Worm (Caenorhabditis elegans) whole organism, L1 larva: ENCODE data around the gene lat-1.

Experiments
- C34B4.2 ChIP-seq: sonication (generic microtip); optimal IDR thresholded peaks from 2 replicates; lab custom pipeline; 2017; ENCODE audit warnings: mild to moderate bottlenecking, missing genetic modification characterization, missing compliant biosample characterization
- aly-2 ChIP-seq: fragments of 150-350 bp; optimal IDR thresholded peaks from 2 replicates; lab custom pipeline; 2014; ENCODE audit warnings: missing biosample characterization, missing genetic modification characterization
- ama-1 ChIP-seq: fragments of 150-350 bp; optimal IDR thresholded peaks from 2 replicates; lab custom pipeline; 2014
- blmp-1 ChIP-seq: fragments of 150-350 bp; optimal IDR thresholded peaks from 2 replicates; lab custom pipeline; 2014; ENCODE audit warnings: missing biosample characterization, missing genetic modification characterization
- ceh-8 ChIP-seq: fragments of 200-800 bp; sonication (Bioruptor generic); optimal IDR thresholded peaks from 2 replicates; lab custom pipeline; 2018; ENCODE audit warnings: mild to moderate bottlenecking, missing genetic modification characterization, moderate library complexity, missing compliant biosample characterization
- ceh-82 ChIP-seq, 3 experiments: fragments of 150-350 bp in 1 of 3; sonication (generic microtip) in 2 of 3; optimal IDR thresholded peaks; 2 replicates each; lab custom pipeline; 2014 to 2017; ENCODE audit warnings: missing biosample characterization in 3 of 3, missing genetic modification characterization in 3 of 3
- ceh-90 ChIP-seq: sonication (generic microtip); optimal IDR thresholded peaks from 2 replicates; lab custom pipeline; 2016; ENCODE audit warnings: missing genetic modification characterization, missing compliant biosample characterization
- ces-1 ChIP-seq: fragments of 150-350 bp; optimal IDR thresholded peaks from 2 replicates; lab custom pipeline; 2014; ENCODE audit warnings: missing biosample characterization, missing genetic modification reagents, missing genetic modification characterization
- dsc-1 ChIP-seq: sonication (generic microtip); optimal IDR thresholded peaks from 2 replicates; lab custom pipeline; 2016; ENCODE audit warnings: mild to moderate bottlenecking, missing genetic modification characterization, missing compliant biosample characterization
- efl-3 ChIP-seq: fragments of 200-800 bp; sonication (Bioruptor generic); optimal IDR thresholded peaks from 2 replicates; lab custom pipeline; 2018; ENCODE audit warnings: mild to moderate bottlenecking, missing genetic modification characterization, missing compliant biosample characterization
- elt-2 ChIP-seq: sonication (generic microtip); optimal IDR thresholded peaks from 2 replicates; lab custom pipeline; 2016; ENCODE audit warnings: missing genetic modification characterization, mild to moderate bottlenecking, inconsistent platforms, missing compliant biosample characterization, missing genetic modification reagents
- fkh-10 ChIP-seq: sonication (generic microtip); optimal IDR thresholded peaks from 2 replicates; lab custom pipeline; 2017; ENCODE audit warnings: missing biosample characterization, missing genetic modification reagents, missing genetic modification characterization
- fkh-8 ChIP-seq: sonication (generic microtip); optimal IDR thresholded peaks from 2 replicates; lab custom pipeline; 2016; ENCODE audit warnings: mild to moderate bottlenecking, missing genetic modification characterization, missing compliant biosample characterization
- fos-1 ChIP-seq: fragments of 150-350 bp; optimal IDR thresholded peaks from 2 replicates; lab custom pipeline; 2014; ENCODE audit warnings: missing biosample characterization, missing genetic modification characterization
- hpl-2 ChIP-seq: fragments of 150-350 bp; optimal IDR thresholded peaks from 2 replicates; lab custom pipeline; 2014; ENCODE audit warnings: missing biosample characterization, missing genetic modification reagents, missing genetic modification characterization
- lin-14 ChIP-seq: fragments of 200-800 bp; sonication (Bioruptor generic); optimal IDR thresholded peaks from 2 replicates; lab custom pipeline; 2018; ENCODE audit warnings: mild to moderate bottlenecking, missing genetic modification characterization, moderate library complexity, missing compliant biosample characterization
- lin-39 ChIP-seq: fragments of 150-350 bp; optimal IDR thresholded peaks from 2 replicates; lab custom pipeline; 2014; ENCODE audit warnings: missing biosample characterization, missing genetic modification reagents, missing genetic modification characterization
- lsy-2 ChIP-seq, 2 experiments: fragments of 150-350 bp; optimal IDR thresholded peaks; 2 replicates each; lab custom pipeline; 2014; ENCODE audit warnings: missing biosample characterization in 2 of 2, missing genetic modification characterization in 2 of 2
- mab-9 ChIP-seq: fragments of 200-800 bp; sonication (Bioruptor generic); IDR thresholded peaks from 2 replicates; pipeline ENCODE4 v1.3.6; 2022; ENCODE audit warnings: missing genetic modification reagents, missing genetic modification characterization, missing compliant biosample characterization
- mef-2 ChIP-seq: fragments of 150-350 bp; optimal IDR thresholded peaks from 2 replicates; lab custom pipeline; 2014; ENCODE audit warnings: missing biosample characterization, missing genetic modification characterization
- nhr-11 ChIP-seq: fragments of 150-350 bp; optimal IDR thresholded peaks from 2 replicates; lab custom pipeline; 2014; ENCODE audit warnings: missing biosample characterization, missing genetic modification characterization
- nhr-47 ChIP-seq: sonication (generic microtip); optimal IDR thresholded peaks from 2 replicates; lab custom pipeline; 2016; ENCODE audit warnings: mild to moderate bottlenecking, missing genetic modification characterization, moderate library complexity, missing compliant biosample characterization
- nhr-71 ChIP-seq: sonication (generic microtip); optimal IDR thresholded peaks from 2 replicates; lab custom pipeline; 2016; ENCODE audit warnings: mild to moderate bottlenecking, missing genetic modification characterization, moderate library complexity, missing compliant biosample characterization
- nhr-77 ChIP-seq: fragments of 150-350 bp; optimal IDR thresholded peaks from 2 replicates; lab custom pipeline; 2014; ENCODE audit warnings: missing biosample characterization, missing genetic modification characterization
- nhr-90 ChIP-seq: sonication (generic microtip); optimal IDR thresholded peaks from 2 replicates; lab custom pipeline; 2016; ENCODE audit warnings: mild to moderate bottlenecking, missing genetic modification characterization, missing compliant biosample characterization; ENCODE audit not compliant: poor library complexity
- pag-3 ChIP-seq: sonication (generic microtip); optimal IDR thresholded peaks from 2 replicates; lab custom pipeline; 2017; ENCODE audit warnings: missing genetic modification characterization, mild to moderate bottlenecking, missing compliant biosample characterization, antibody characterized with exemption, borderline replicate concordance; ENCODE audit not compliant: insufficient read depth
- pax-3 ChIP-seq: fragments of 200-800 bp; sonication (Bioruptor generic); optimal IDR thresholded peaks from 2 replicates; lab custom pipeline; 2018; ENCODE audit warnings: mild to moderate bottlenecking, missing genetic modification characterization, moderate library complexity, missing compliant biosample characterization
- pqm-1 ChIP-seq: sonication (generic microtip); optimal IDR thresholded peaks from 3 replicates; lab custom pipeline; 2017; ENCODE audit warnings: missing biosample characterization, missing genetic modification characterization
- snpc-4 ChIP-seq: fragments of 150-350 bp; optimal IDR thresholded peaks from 2 replicates; lab custom pipeline; 2014; ENCODE audit warnings: missing biosample characterization, missing genetic modification characterization
- sox-4 ChIP-seq: sonication (generic microtip); optimal IDR thresholded peaks from 2 replicates; lab custom pipeline; 2016; ENCODE audit warnings: missing genetic modification characterization, missing compliant biosample characterization
- sup-37 ChIP-seq: fragments of 200-800 bp; sonication (Bioruptor generic); optimal IDR thresholded peaks from 2 replicates; lab custom pipeline; 2018; ENCODE audit warnings: mild to moderate bottlenecking, missing genetic modification characterization, missing compliant biosample characterization
- swsn-7 ChIP-seq: sonication (generic microtip); optimal IDR thresholded peaks from 2 replicates; lab custom pipeline; 2016; ENCODE audit warnings: missing genetic modification characterization, missing compliant biosample characterization
- unc-30 ChIP-seq: sonication (generic microtip); optimal IDR thresholded peaks from 2 replicates; lab custom pipeline; 2017; ENCODE audit warnings: missing biosample characterization, missing genetic modification characterization
- unc-86 ChIP-seq: sonication (generic microtip); optimal IDR thresholded peaks from 2 replicates; lab custom pipeline; 2016; ENCODE audit warnings: missing genetic modification characterization, missing compliant biosample characterization
- vab-15 ChIP-seq: sonication (generic microtip); optimal IDR thresholded peaks from 2 replicates; lab custom pipeline; 2017; ENCODE audit warnings: missing genotype, mild to moderate bottlenecking, missing genetic modification characterization, missing compliant biosample characterization
- ztf-11 ChIP-seq, 2 experiments: sonication (generic microtip); optimal IDR thresholded peaks; 2 replicates each; lab custom pipeline; 2016 to 2017; ENCODE audit warnings: missing genetic modification characterization in 2 of 2, missing biosample characterization in 1 of 2, missing compliant biosample characterization in 1 of 2

The lat-1 gene

ce11 chrII:8911929-8912328 is 15.3 kb downstream of the lat-1 start, which contains the start of gene B0457.4:
Gene B0457.4, minus strand, starts transcription at chrII:8912029.
- TF ChIP-seq lin-14 (GFP tag; lab: Kevin White, UChicago) (no peak), ama-1 (no peak), mab-9 (GFP tag; lab: Robert Waterston, UW) (no peak), sup-37 (no peak), pqm-1 (tag; lab: Kevin White, UChicago) (no peak), sox-4 (no peak), ztf-11 (tag; optimal IDR thresholded peaks at IDR 0.05; lab: Kevin White, UChicago) (no peak), aly-2 (tag; lab: Kevin White, UChicago) (no peak), nhr-71 (no peak), vab-15 (tag; lab: Kevin White, UChicago) (no peak), dsc-1 (tag; lab: Kevin White, UChicago) (no peak), pag-3 (tag; lab: Kevin White, UChicago) (no peak), fos-1 (tag; lab: Kevin White, UChicago) (no peak), ceh-82 (tag; optimal IDR thresholded peaks at IDR 0.05; lab: Kevin White, UChicago) (no peak), efl-3 (GFP tag; lab: Kevin White, UChicago) (no peak), nhr-90 (no peak), ceh-90 (tag; lab: Kevin White, UChicago) (no peak), ceh-8 (no peak), fkh-10 (GFP tag; lab: Kevin White, UChicago) (no peak)

ce11 chrII:8912523-8913017 is 15.9 kb downstream of the lat-1 start:
- TF ChIP-seq unc-30 (tag; lab: Kevin White, UChicago) (no peak), mef-2 (no peak), dsc-1 (tag; lab: Kevin White, UChicago) (peak; percentile 83), blmp-1 (peak; percentile 37), sox-4 (peak; percentile 18), pax-3 (tag; lab: Kevin White, UChicago) (peak; percentile 35), nhr-71 (peak; percentile 50), nhr-90 (no peak), fkh-8 (tag; lab: Kevin White, UChicago) (peak; percentile 70)

- peak; percentile 6 for TF ChIP-seq fkh-8 (tag; lab: Kevin White, UChicago)
- TF ChIP-seq hpl-2 (GFP tag; lab: Kevin White, UChicago), result no peak
- TF ChIP-seq lin-14 (GFP tag; lab: Kevin White, UChicago), result peak; percentile 37
- TF ChIP-seq elt-2, result peak; percentile 10
- TF ChIP-seq swsn-7 (tag; lab: Kevin White, UChicago), result no peak
Measured at ce11 chrII:8914654-8915053, 18.0 kb downstream of the lat-1 start.

- TF ChIP-seq nhr-77 (tag; lab: Kevin White, UChicago) (no peak), sox-4 (peak; percentile 29), nhr-71 (peak; percentile 36), nhr-11 (no peak), lsy-2 (tag; optimal IDR thresholded peaks at IDR 0.05; lab: Kevin White, UChicago) (no peak), ama-1 (no peak), C34B4.2 (no peak), lin-39 (no peak), dsc-1 (tag; lab: Kevin White, UChicago) (peak; percentile 82), fkh-8 (tag; lab: Kevin White, UChicago) (peak; percentile 53), ces-1 (GFP tag; lab: Kevin White, UChicago) (no peak), snpc-4 (tag; lab: Kevin White, UChicago) (no peak), unc-86 (tag; lab: Kevin White, UChicago) (no peak), nhr-47 (tag; lab: Kevin White, UChicago) (peak; percentile 40)
- TF ChIP-seq, all 84 proteins: peak for 5
Measured at ce11 chrII:8916656-8917055, 20.0 kb downstream of the lat-1 start.
